Worm (Caenorhabditis elegans) whole organism, mixed stage, embryonic: ENCODE measurements around the gene ZK632.9.

Experiments
- M03D4.4 ChIP-seq: sonication (generic microtip); optimal IDR thresholded peaks from 2 replicates; lab custom pipeline; 2017; ENCODE audit warnings: mild to moderate bottlenecking, missing genetic modification characterization, missing compliant biosample characterization
- bed-3 ChIP-seq: fragments of 200-800 bp; sonication (Bioruptor generic); optimal IDR thresholded peaks from 3 replicates; lab custom pipeline; 2018; ENCODE audit warnings: mild to moderate bottlenecking, missing genetic modification characterization, moderate library complexity, missing compliant biosample characterization
- blmp-1 ChIP-seq: fragments of 150-350 bp; optimal IDR thresholded peaks from 2 replicates; lab custom pipeline; 2014; ENCODE audit warnings: missing biosample characterization, missing genetic modification characterization
- ceh-39 ChIP-seq: fragments of 150-350 bp; optimal IDR thresholded peaks from 2 replicates; lab custom pipeline; 2014; ENCODE audit warnings: missing biosample characterization, missing genetic modification characterization
- ceh-43 ChIP-seq: fragments of 200-800 bp; sonication (Bioruptor generic); optimal IDR thresholded peaks from 2 replicates; lab custom pipeline; 2018; ENCODE audit warnings: mild to moderate bottlenecking, missing genetic modification characterization, moderate library complexity, missing compliant biosample characterization
- ceh-83 ChIP-seq: fragments of 200-800 bp; sonication (Bioruptor generic); optimal IDR thresholded peaks from 2 replicates; lab custom pipeline; 2018; ENCODE audit warnings: mild to moderate bottlenecking, missing genetic modification characterization, missing compliant biosample characterization
- ces-1 ChIP-seq: fragments of 150-350 bp; optimal IDR thresholded peaks from 2 replicates; lab custom pipeline; 2014; ENCODE audit warnings: missing biosample characterization, missing genetic modification reagents, missing genetic modification characterization
- drap-1 ChIP-seq: fragments of 200-800 bp; sonication (Bioruptor generic); optimal IDR thresholded peaks from 3 replicates; lab custom pipeline; 2018; ENCODE audit warnings: mild to moderate bottlenecking, missing genetic modification characterization, missing compliant biosample characterization
- elt-1 ChIP-seq: sonication (generic microtip); optimal IDR thresholded peaks from 2 replicates; lab custom pipeline; 2017; ENCODE audit warnings: missing genetic modification characterization, mild to moderate bottlenecking, missing compliant biosample characterization, antibody characterized with exemption, moderate library complexity, borderline replicate concordance; ENCODE audit not compliant: insufficient read depth
- elt-3 ChIP-seq: fragments of 150-350 bp; optimal IDR thresholded peaks from 2 replicates; lab custom pipeline; 2014; ENCODE audit warnings: missing biosample characterization, missing genetic modification characterization
- ham-2 ChIP-seq: fragments of 200-800 bp; sonication (Bioruptor generic); optimal IDR thresholded peaks from 2 replicates; lab custom pipeline; 2018; ENCODE audit warnings: mild to moderate bottlenecking, missing genetic modification characterization, missing compliant biosample characterization
- lin-13 ChIP-seq: fragments of 150-350 bp; optimal IDR thresholded peaks from 2 replicates; lab custom pipeline; 2014; ENCODE audit warnings: missing biosample characterization, missing genetic modification characterization
- lin-32 ChIP-seq: fragments of 200-800 bp; sonication (Bioruptor generic); optimal IDR thresholded peaks from 2 replicates; lab custom pipeline; 2018; ENCODE audit warnings: mild to moderate bottlenecking, missing genetic modification characterization, missing compliant biosample characterization
- mep-1 ChIP-seq: fragments of 150-350 bp; optimal IDR thresholded peaks from 2 replicates; lab custom pipeline; 2017; ENCODE audit warnings: missing biosample characterization, missing genetic modification reagents, missing genetic modification characterization, inconsistent platforms
- mls-2 ChIP-seq: sonication (generic microtip); optimal IDR thresholded peaks from 2 replicates; lab custom pipeline; 2016; ENCODE audit warnings: mild to moderate bottlenecking, missing genetic modification characterization, moderate library complexity, missing compliant biosample characterization
- nhr-2 ChIP-seq: fragments of 150-350 bp; optimal IDR thresholded peaks from 2 replicates; lab custom pipeline; 2014; ENCODE audit warnings: missing biosample characterization, missing genetic modification characterization
- nhr-76 ChIP-seq: sonication (generic microtip); optimal IDR thresholded peaks from 2 replicates; lab custom pipeline; 2017; ENCODE audit warnings: missing biosample characterization, missing genetic modification characterization
- sem-2 ChIP-seq: fragments of 200-800 bp; sonication (Bioruptor generic); optimal IDR thresholded peaks from 2 replicates; lab custom pipeline; 2018; ENCODE audit warnings: mild to moderate bottlenecking, missing genetic modification characterization, missing compliant biosample characterization
- snpc-4 ChIP-seq: fragments of 150-350 bp; optimal IDR thresholded peaks from 2 replicates; lab custom pipeline; 2014; ENCODE audit warnings: missing biosample characterization, missing genetic modification characterization
- sptf-1 ChIP-seq: sonication (generic microtip); optimal IDR thresholded peaks from 2 replicates; lab custom pipeline; 2017; ENCODE audit warnings: mild to moderate bottlenecking, missing genetic modification characterization, moderate library complexity, missing compliant biosample characterization
- unc-120 ChIP-seq: sonication (generic microtip); optimal IDR thresholded peaks from 2 replicates; lab custom pipeline; 2017; ENCODE audit warnings: missing genetic modification characterization, missing compliant biosample characterization; ENCODE audit not compliant: poor library complexity, severe bottlenecking
- unc-39 ChIP-seq: fragments of 150-350 bp; optimal IDR thresholded peaks from 2 replicates; lab custom pipeline; 2014; ENCODE audit warnings: missing biosample characterization, missing genetic modification characterization
- ztf-11 ChIP-seq: fragments of 150-350 bp; optimal IDR thresholded peaks from 2 replicates; lab custom pipeline; 2014; ENCODE audit warnings: missing biosample characterization, missing genetic modification characterization

The ZK632.9 gene

DNA sequence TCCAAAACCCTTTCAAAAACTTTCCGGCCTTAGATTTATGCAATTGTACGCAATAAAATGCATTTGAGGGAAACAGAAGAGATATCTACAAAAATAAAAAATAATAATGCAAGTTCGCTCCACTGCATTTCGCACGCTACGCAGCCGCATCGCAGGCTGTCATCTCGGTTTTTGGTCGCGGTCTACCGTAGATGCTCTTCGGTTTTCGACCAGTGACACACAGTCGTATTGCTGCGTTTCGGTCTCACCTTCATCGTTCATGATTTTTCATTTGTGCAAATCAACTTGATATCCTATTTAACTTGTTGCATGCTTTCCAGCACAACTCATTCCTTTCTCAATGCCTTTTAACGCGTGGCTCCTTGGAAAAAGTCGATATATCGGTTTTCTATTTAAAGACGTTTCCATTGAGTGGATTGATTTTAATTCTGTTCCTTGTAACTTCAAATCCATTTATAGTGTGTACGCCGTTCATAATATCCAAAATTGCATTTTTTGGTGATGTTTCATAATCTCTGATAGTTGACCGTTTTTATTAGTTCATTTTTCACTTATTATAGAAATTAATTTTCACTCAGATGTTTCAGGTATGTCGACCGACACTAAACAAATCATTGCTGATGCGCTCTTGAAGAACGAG is 44.4 kb downstream of the ZK632.9 start, which contains the start of gene vha-1 (continued):
- TF ChIP-seq snpc-4 (tag; lab: Kevin White, UChicago): no peak
- TF ChIP-seq drap-1 (GFP tag; lab: Kevin White, UChicago): peak; percentile 17
- no peak for TF ChIP-seq sptf-1 (tag; lab: Kevin White, UChicago)
- TF ChIP-seq elt-3: no peak
- TF ChIP-seq blmp-1 (tag; lab: Kevin White, UChicago): no peak
- TF ChIP-seq unc-120 (tag; lab: Kevin White, UChicago): peak; percentile 82
- peak; percentile 85 for TF ChIP-seq lin-13 (tag; lab: Kevin White, UChicago)
- TF ChIP-seq, all 35 proteins: peak for 12

ce11 chrIII:9780254-9780653 is 45.0 kb downstream of the ZK632.9 start, which contains the start of gene sqv-3:
sqv-3 (minus strand) TSS chrIII:9780354.
- no peak for TF ChIP-seq elt-1
- TF ChIP-seq ceh-83: no peak
- no peak for TF ChIP-seq sem-2 (GFP tag; lab: Kevin White, UChicago)
- no peak for TF ChIP-seq ceh-43 (GFP tag; lab: Kevin White, UChicago)
- no peak for TF ChIP-seq ham-2 (GFP tag; lab: Kevin White, UChicago)

DNA sequence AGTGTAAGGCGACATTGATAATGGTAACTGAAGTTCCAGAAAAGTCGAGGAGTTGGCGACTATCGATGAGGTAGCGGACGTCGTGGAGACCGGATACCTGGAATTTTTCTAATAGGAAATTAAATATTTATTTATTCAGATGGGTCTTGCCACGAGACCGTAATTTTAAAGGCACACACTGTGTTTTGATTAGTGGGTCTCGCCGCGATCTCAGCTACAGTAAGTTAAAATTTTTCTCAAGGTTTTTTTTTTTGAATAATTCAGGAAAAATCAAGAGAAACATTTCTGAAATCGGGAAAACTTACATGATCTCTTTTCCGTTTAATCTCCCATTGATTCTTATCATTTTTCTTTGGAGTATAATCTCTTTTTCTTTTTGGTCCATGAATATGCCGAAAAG is 46.2 kb downstream of the ZK632.9 start:
- TF ChIP-seq lin-13 (tag; lab: Kevin White, UChicago) (no peak), elt-3 (no peak), M03D4.4 (tag; lab: Kevin White, UChicago) (no peak)

- no peak for TF ChIP-seq snpc-4 (tag; lab: Kevin White, UChicago)
- no peak for TF ChIP-seq unc-39
- no peak for TF ChIP-seq blmp-1 (tag; lab: Kevin White, UChicago)
- peak; percentile 16 for TF ChIP-seq ceh-39
- TF ChIP-seq unc-120 (tag; lab: Kevin White, UChicago): peak; percentile 20
These were observed 48.9 kb downstream of the ZK632.9 start, which contains the start of gene usp-46 for ce11 chrIII:9776323-9776722. usp-46 (plus strand) TSS chrIII:9776623.

- TF ChIP-seq sem-2 (GFP tag; lab: Kevin White, UChicago): no peak
- no peak for TF ChIP-seq ham-2 (GFP tag; lab: Kevin White, UChicago)
- TF ChIP-seq nhr-76 (tag; lab: Kevin White, UChicago): no peak
- TF ChIP-seq lin-32 (GFP tag; lab: Kevin White, UChicago): no peak
- TF ChIP-seq mep-1 (tag; lab: Kevin White, UChicago): no peak
- TF ChIP-seq M03D4.4 (tag; lab: Kevin White, UChicago): no peak
- TF ChIP-seq ceh-39: no peak
- no peak for TF ChIP-seq drap-1 (GFP tag; lab: Kevin White, UChicago)
- TF ChIP-seq blmp-1 (tag; lab: Kevin White, UChicago): no peak
- TF ChIP-seq mls-2: no peak
- no peak for TF ChIP-seq unc-120 (tag; lab: Kevin White, UChicago)
- TF ChIP-seq nhr-2 (tag; lab: Kevin White, UChicago): no peak
- TF ChIP-seq bed-3 (GFP tag; lab: Kevin White, UChicago): no peak
- no peak for TF ChIP-seq lin-13 (tag; lab: Kevin White, UChicago)
- no peak for TF ChIP-seq ztf-11 (tag; lab: Kevin White, UChicago)
- TF ChIP-seq ces-1 (GFP tag; lab: Kevin White, UChicago): no peak
- no peak for TF ChIP-seq snpc-4 (tag; lab: Kevin White, UChicago)
These were observed 49.3 kb downstream of the ZK632.9 start for ce11 chrIII:9775916-9776315.
